Fruit fly (Drosophila melanogaster) whole organism, embryonic: Measurements from ENCODE around the gene CG32040.
A peak's percentile ranks its signal among the peaks of the same experiment; 100 is the strongest.

Source experiments
- CG10462 ChIP-seq: fragments of 200-800 bp; sonication (Bioruptor generic); optimal IDR thresholded peaks from 2 replicates; lab custom pipeline; 2016; ENCODE audit warnings: missing biosample characterization, missing genetic modification characterization
- CG11456 ChIP-seq: fragments of 200-800 bp; sonication (Bioruptor generic); IDR thresholded peaks from 3 replicates; pipeline ENCODE4 v1.3.6; 2022; ENCODE audit warnings: missing biosample characterization, missing genetic modification characterization
- CG11723 ChIP-seq: fragments of 200-800 bp; sonication (Bioruptor generic); optimal IDR thresholded peaks from 2 replicates; lab custom pipeline; 2017; ENCODE audit warnings: missing biosample characterization, mild to moderate bottlenecking, missing genetic modification characterization
- CG13775 ChIP-seq: fragments of 200-800 bp; sonication (Bioruptor generic); optimal IDR thresholded peaks from 3 replicates; lab custom pipeline; 2017; ENCODE audit warnings: missing biosample characterization, mild to moderate bottlenecking, missing genetic modification characterization
- CG13894 ChIP-seq: fragments of 200-800 bp; sonication (Bioruptor generic); optimal IDR thresholded peaks from 3 replicates; lab custom pipeline; 2018; ENCODE audit warnings: missing biosample characterization, mild to moderate bottlenecking, missing genetic modification characterization, moderate library complexity
- CG14441 ChIP-seq: fragments of 200-800 bp; sonication (Bioruptor generic); IDR thresholded peaks from 2 replicates; pipeline ENCODE4 v1.3.6; 2022; ENCODE audit warnings: missing biosample characterization, missing genetic modification characterization
- CG17385 ChIP-seq: fragments of 200-800 bp; sonication (Bioruptor generic); optimal IDR thresholded peaks from 3 replicates; lab custom pipeline; 2018; ENCODE audit warnings: missing biosample characterization, mild to moderate bottlenecking, missing genetic modification characterization
- CG1792 ChIP-seq: fragments of 200-800 bp; sonication (Bioruptor generic); optimal IDR thresholded peaks from 2 replicates; lab custom pipeline; 2016; ENCODE audit warnings: missing biosample characterization, missing genetic modification characterization
- CG2199 ChIP-seq: fragments of 200-800 bp; sonication (Bioruptor generic); IDR thresholded peaks from 3 replicates; pipeline ENCODE4 v1.3.6; 2022; ENCODE audit warnings: missing biosample characterization, missing genetic modification characterization
- CG30431 ChIP-seq: fragments of 200-800 bp; sonication (Bioruptor generic); optimal IDR thresholded peaks from 2 replicates; lab custom pipeline; 2017; ENCODE audit warnings: missing biosample characterization, missing genetic modification characterization
- CG31365 ChIP-seq: fragments of 200-800 bp; sonication (Bioruptor generic); optimal IDR thresholded peaks from 2 replicates; lab custom pipeline; 2018; ENCODE audit warnings: missing biosample characterization, mild to moderate bottlenecking, missing genetic modification characterization
- CG32532 ChIP-seq: fragments of 200-800 bp; sonication (Bioruptor generic); IDR thresholded peaks from 2 replicates; pipeline ENCODE4 v1.3.6; 2022; ENCODE audit warnings: missing biosample characterization, missing genetic modification characterization
- CG4707 ChIP-seq: fragments of 200-800 bp; sonication (Bioruptor generic); optimal IDR thresholded peaks from 2 replicates; lab custom pipeline; 2018; ENCODE audit warnings: missing biosample characterization, mild to moderate bottlenecking, missing genetic modification characterization, moderate library complexity
- CG6654 ChIP-seq: fragments of 200-800 bp; sonication (Bioruptor generic); optimal IDR thresholded peaks from 2 replicates; lab custom pipeline; 2017; ENCODE audit warnings: missing biosample characterization, mild to moderate bottlenecking, missing genetic modification characterization
- CG6689 ChIP-seq: fragments of 200-800 bp; sonication (Bioruptor generic); IDR thresholded peaks from 2 replicates; pipeline ENCODE4 v1.3.6; 2022; ENCODE audit warnings: missing biosample characterization, missing genetic modification characterization
- CG7928 ChIP-seq: fragments of 200-800 bp; sonication (Bioruptor generic); optimal IDR thresholded peaks from 2 replicates; lab custom pipeline; 2017; ENCODE audit warnings: missing biosample characterization, mild to moderate bottlenecking, missing genetic modification characterization
- CG8388 ChIP-seq: fragments of 200-800 bp; sonication (Bioruptor generic); optimal IDR thresholded peaks from 2 replicates; lab custom pipeline; 2019; ENCODE audit warnings: missing biosample characterization, mild to moderate bottlenecking, missing genetic modification characterization, moderate library complexity
- CG9727 ChIP-seq: fragments of 200-800 bp; sonication (Bioruptor generic); optimal IDR thresholded peaks from 3 replicates; lab custom pipeline; 2017; ENCODE audit warnings: missing biosample characterization, mild to moderate bottlenecking, missing genetic modification characterization
- CG9797 ChIP-seq: fragments of 200-800 bp; sonication (Bioruptor generic); optimal IDR thresholded peaks from 3 replicates; lab custom pipeline; 2018; ENCODE audit warnings: missing biosample characterization, mild to moderate bottlenecking, missing genetic modification characterization
- Chrac-16 ChIP-seq: fragments of 200-800 bp; sonication (Bioruptor generic); optimal IDR thresholded peaks from 3 replicates; lab custom pipeline; 2016; ENCODE audit warnings: missing biosample characterization, missing genetic modification characterization
- Dp ChIP-seq: fragments of 200-800 bp; sonication (Bioruptor generic); optimal IDR thresholded peaks from 2 replicates; lab custom pipeline; 2018; ENCODE audit warnings: missing biosample characterization, mild to moderate bottlenecking, missing genetic modification characterization, moderate library complexity
- E2f1 ChIP-seq: fragments of 200-800 bp; sonication (Bioruptor generic); IDR thresholded peaks from 2 replicates; pipeline ENCODE4 v1.3.6; 2022; ENCODE audit warnings: missing biosample characterization, missing genetic modification characterization
- Jarid2 ChIP-seq: fragments of 200-800 bp; sonication (Bioruptor generic); optimal IDR thresholded peaks from 3 replicates; lab custom pipeline; 2017; ENCODE audit warnings: mild to moderate bottlenecking, missing biosample characterization, missing genetic modification reagents, missing genetic modification characterization
- Med ChIP-seq: fragments of 200-800 bp; sonication (Bioruptor generic); peaks from one replicate; lab custom pipeline; 2016; ENCODE audit warnings: missing biosample characterization, missing genetic modification characterization, mild to moderate bottlenecking, inconsistent platforms, moderate library complexity
- Mrtf ChIP-seq: fragments of 200-800 bp; sonication (Bioruptor generic); IDR thresholded peaks from 3 replicates; pipeline ENCODE4 v1.3.6; 2022; ENCODE audit warnings: missing biosample characterization, missing genetic modification characterization
- Pdp1 ChIP-seq, 2 experiments: fragments of 200-800 bp; sonication (Bioruptor generic); optimal IDR thresholded peaks; 3 replicates each; lab custom pipeline; 2016; ENCODE audit warnings: missing biosample characterization in 2 of 2, missing genetic modification characterization in 2 of 2, mild to moderate bottlenecking in 1 of 2, moderate library complexity in 1 of 2
- Poxn ChIP-seq: fragments of 200-800 bp; sonication (Bioruptor generic); IDR thresholded peaks from 2 replicates; pipeline ENCODE4 v1.3.6; 2022; ENCODE audit warnings: missing biosample characterization, missing genetic modification characterization
- Xbp1 ChIP-seq: fragments of 200-800 bp; sonication (Bioruptor generic); optimal IDR thresholded peaks from 3 replicates; lab custom pipeline; 2016; ENCODE audit warnings: missing biosample characterization, mild to moderate bottlenecking, missing genetic modification characterization
- bbx ChIP-seq: fragments of 200-800 bp; sonication (Bioruptor generic); IDR thresholded peaks from 2 replicates; pipeline ENCODE4 v1.3.6; 2022; ENCODE audit warnings: missing biosample characterization, missing genetic modification characterization; ENCODE audit not compliant: partially characterized antibody
- br ChIP-seq: fragments of >200 bp; optimal IDR thresholded peaks from 2 replicates; lab custom pipeline; 2017
- cato ChIP-seq: fragments of 200-800 bp; sonication (Bioruptor generic); optimal IDR thresholded peaks from 2 replicates; lab custom pipeline; 2016; ENCODE audit warnings: missing biosample characterization, missing genetic modification characterization, borderline replicate concordance
- ci ChIP-seq: fragments of 200-800 bp; sonication (Bioruptor generic); IDR thresholded peaks from 3 replicates; pipeline ENCODE4 v1.3.6; 2022; ENCODE audit warnings: missing biosample characterization, missing genetic modification characterization
- dmrt11E ChIP-seq: fragments of 200-800 bp; sonication (Bioruptor generic); optimal IDR thresholded peaks from 3 replicates; lab custom pipeline; 2018; ENCODE audit warnings: missing biosample characterization, mild to moderate bottlenecking, missing genetic modification characterization, moderate library complexity
- eve ChIP-seq, 2 experiments: fragments of >200 bp; optimal IDR thresholded peaks; 2 replicates each; lab custom pipeline; 2017; ENCODE audit warnings: missing biosample characterization in 2 of 2, missing genetic modification characterization in 2 of 2
- fru ChIP-seq: fragments of >200 bp; optimal IDR thresholded peaks from 2 replicates; lab custom pipeline; 2017
- gem ChIP-seq: fragments of 200-800 bp; sonication (Bioruptor generic); optimal IDR thresholded peaks from 2 replicates; lab custom pipeline; 2019; ENCODE audit warnings: missing biosample characterization, mild to moderate bottlenecking, missing genetic modification characterization, moderate library complexity
- gro ChIP-seq: fragments of 200-800 bp; sonication (Bioruptor generic); optimal IDR thresholded peaks from 2 replicates; lab custom pipeline; 2016; ENCODE audit warnings: missing biosample characterization, missing genetic modification characterization
- gsb ChIP-seq: fragments of 200-800 bp; sonication (Bioruptor generic); IDR thresholded peaks from 2 replicates; pipeline ENCODE4 v1.3.6; 2022; ENCODE audit warnings: missing biosample characterization, missing genetic modification characterization
- insv ChIP-seq, 2 experiments: fragments of 200-800 bp; sonication (Bioruptor generic); optimal IDR thresholded peaks; 3 replicates each; lab custom pipeline; 2016 to 2018; ENCODE audit warnings: missing biosample characterization in 2 of 2, missing genetic modification characterization in 2 of 2
- kah ChIP-seq: fragments of 200-800 bp; sonication (Bioruptor generic); optimal IDR thresholded peaks from 2 replicates; lab custom pipeline; 2018; ENCODE audit warnings: missing biosample characterization, mild to moderate bottlenecking, missing genetic modification characterization
- lmd ChIP-seq: fragments of 200-800 bp; sonication (Bioruptor generic); IDR thresholded peaks from 2 replicates; pipeline ENCODE4 v1.3.6; 2022; ENCODE audit warnings: missing biosample characterization, missing genetic modification characterization
- onecut ChIP-seq: fragments of 200-800 bp; sonication (Bioruptor generic); IDR thresholded peaks from 2 replicates; pipeline ENCODE4 v1.3.6; 2022; ENCODE audit warnings: missing biosample characterization, missing genetic modification characterization
- org-1 ChIP-seq: fragments of 200-800 bp; sonication (Bioruptor generic); optimal IDR thresholded peaks from 2 replicates; lab custom pipeline; 2017; ENCODE audit warnings: missing biosample characterization, missing genetic modification characterization
- peb ChIP-seq: fragments of 200-800 bp; sonication (Bioruptor generic); IDR thresholded peaks from 2 replicates; pipeline ENCODE4 v1.3.6; 2022; ENCODE audit warnings: missing biosample characterization, missing genetic modification characterization
- phol ChIP-seq: fragments of 200-800 bp; sonication (Bioruptor generic); optimal IDR thresholded peaks from 3 replicates; lab custom pipeline; 2018; ENCODE audit warnings: missing biosample characterization, mild to moderate bottlenecking, missing genetic modification characterization, moderate library complexity
- rib ChIP-seq: fragments of 200-800 bp; sonication (Bioruptor generic); IDR thresholded peaks from 2 replicates; pipeline ENCODE4 v1.3.6; 2022; ENCODE audit warnings: missing biosample characterization, missing genetic modification characterization
- scrt ChIP-seq: fragments of 200-800 bp; sonication (Bioruptor generic); optimal IDR thresholded peaks from 2 replicates; lab custom pipeline; 2018; ENCODE audit warnings: missing biosample characterization, mild to moderate bottlenecking, missing genetic modification characterization, moderate library complexity
- vvl ChIP-seq: fragments of 200-800 bp; sonication (Bioruptor generic); IDR thresholded peaks from 2 replicates; pipeline ENCODE4 v1.3.6; 2022; ENCODE audit warnings: missing biosample characterization, missing genetic modification characterization

The CG32040 gene

dm6 chr3L:9372278-9372975, 18.6 kb downstream of the CG32040 start, which contains the start of the genes Hsp67Bc, CG4456 and Hsp22 (continued):
- TF ChIP-seq CG31365 (peak; percentile 15), gro (GFP tag; lab: Kevin White, UChicago) (no peak), phol (tag; lab: Kevin White, UChicago) (no peak), CG30431 (GFP tag; lab: Kevin White, UChicago) (no peak), CG13894 (tag; lab: Kevin White, UChicago) (peak; percentile 39), gsb (no peak), Mrtf (no peak), CG32532 (no peak), CG14441 (no peak), kah (GFP tag; lab: Kevin White, UChicago) (no peak), gem (no peak), Med (GFP tag; lab: Kevin White, UChicago) (peak; percentile 74), cato (GFP tag; lab: Kevin White, UChicago) (no peak), CG9727 (GFP tag; lab: Kevin White, UChicago) (no peak), Jarid2 (GFP tag; lab: Kevin White, UChicago) (peak; percentile 35), vvl (0 out of 2 replicates have a peak, but pooled peaks have one; percentile 12), scrt (GFP tag; lab: Kevin White, UChicago) (peak; percentile 27), CG1792 (peak; percentile 1)

dm6 chr3L:9373374-9374004, 19.7 kb downstream of the CG32040 start:
- TF ChIP-seq insv (GFP tag; optimal IDR thresholded peaks at IDR 0.05; lab: Kevin White, UChicago) (no peak), Chrac-16 (GFP tag; lab: Kevin White, UChicago) (peak; percentile 17), eve (GFP tag; optimal IDR thresholded peaks at IDR 0.05; lab: Kevin White, UChicago) (no peak), CG11456 (GFP tag; lab: Robert Waterston, UW) (0 out of 3 replicates have a peak, but pooled peaks have one; percentile 66), lmd (peak; percentile 75), CG6654 (GFP tag; lab: Kevin White, UChicago) (no peak), Dp (no peak), scrt (GFP tag; lab: Kevin White, UChicago) (peak; percentile 94), fru (lab: Kevin White, UChicago) (no peak), peb (GFP tag; lab: Robert Waterston, UW) (peak; percentile 40), gsb (peak; percentile 17; the same call in 1 of the 2 replicates), CG17385 (GFP tag; lab: Kevin White, UChicago) (peak; percentile 66), CG8388 (GFP tag; lab: Kevin White, UChicago) (peak; percentile 67), CG13775 (peak; percentile 56), bbx (GFP tag; lab: Robert Waterston, UW) (peak; percentile 64), CG4707 (GFP tag; lab: Kevin White, UChicago) (no peak), CG2199 (no peak), CG31365 (no peak), CG11723 (GFP tag; lab: Kevin White, UChicago) (peak; percentile 51), CG30431 (GFP tag; lab: Kevin White, UChicago) (no peak), rib (GFP tag; lab: Robert Waterston, UW) (no peak), Jarid2 (GFP tag; lab: Kevin White, UChicago) (peak; percentile 9), Med (GFP tag; lab: Kevin White, UChicago) (peak; percentile 78), Xbp1 (GFP tag; lab: Kevin White, UChicago) (peak; percentile 73), CG7928 (GFP tag; lab: Kevin White, UChicago) (peak; percentile 33), CG9797 (GFP tag; lab: Kevin White, UChicago) (no peak), org-1 (GFP tag; lab: Kevin White, UChicago) (peak; percentile 55), onecut (GFP tag; lab: Robert Waterston, UW) (peak; percentile 40), Pdp1 (GFP tag; optimal IDR thresholded peaks at IDR 0.05; lab: Kevin White, UChicago) (peak in 1 of 2 experiments; percentile 19), CG10462 (GFP tag; lab: Kevin White, UChicago) (peak; percentile 29), CG6689 (GFP tag; lab: Robert Waterston, UW) (peak; percentile 69), ci (peak; percentile 91), br (lab: Kevin White, UChicago) (no peak), dmrt11E (peak; percentile 33), E2f1 (peak; percentile 73), Poxn (no peak)
